Fruit fly (Drosophila melanogaster) whole organism, embryonic: ENCODE measurements around the gene Spn28Db.
A peak's percentile ranks its signal among the peaks of the same experiment; 100 is the strongest.

Experiments
- Adf1 ChIP-seq: fragments of 200-800 bp; sonication (Bioruptor generic); IDR thresholded peaks from 2 replicates; pipeline ENCODE4 v1.3.6; 2022; ENCODE audit warnings: missing biosample characterization, missing genetic modification characterization
- CG10654 ChIP-seq: fragments of 200-800 bp; sonication (Bioruptor generic); optimal IDR thresholded peaks from 2 replicates; lab custom pipeline; 2016; ENCODE audit warnings: missing biosample characterization, missing genetic modification characterization
- CG11456 ChIP-seq: fragments of 200-800 bp; sonication (Bioruptor generic); IDR thresholded peaks from 3 replicates; pipeline ENCODE4 v1.3.6; 2022; ENCODE audit warnings: missing biosample characterization, missing genetic modification characterization
- CG11504 ChIP-seq: fragments of 200-800 bp; sonication (Bioruptor generic); optimal IDR thresholded peaks from 3 replicates; lab custom pipeline; 2019; ENCODE audit warnings: missing biosample characterization, mild to moderate bottlenecking, missing genetic modification characterization, moderate library complexity
- CG1529 ChIP-seq: fragments of 200-800 bp; sonication (Bioruptor generic); optimal IDR thresholded peaks from 3 replicates; lab custom pipeline; 2018; ENCODE audit warnings: missing biosample characterization, missing genetic modification characterization
- CG15514 ChIP-seq: fragments of 200-800 bp; sonication (Bioruptor generic); optimal IDR thresholded peaks from 3 replicates; lab custom pipeline; 2017; ENCODE audit warnings: missing biosample characterization, missing genetic modification characterization, mild to moderate bottlenecking, moderate library complexity, missing genetic modification reagents
- CG16815 ChIP-seq: fragments of 200-800 bp; sonication (Bioruptor generic); optimal IDR thresholded peaks from 3 replicates; lab custom pipeline; 2017; ENCODE audit warnings: missing biosample characterization, mild to moderate bottlenecking, missing genetic modification characterization
- CG16863 ChIP-seq: fragments of 200-800 bp; sonication (Bioruptor generic); optimal IDR thresholded peaks from 3 replicates; lab custom pipeline; 2016; ENCODE audit warnings: missing biosample characterization, missing genetic modification characterization
- CG17385 ChIP-seq: fragments of 200-800 bp; sonication (Bioruptor generic); optimal IDR thresholded peaks from 3 replicates; lab custom pipeline; 2018; ENCODE audit warnings: missing biosample characterization, mild to moderate bottlenecking, missing genetic modification characterization
- CG17829 ChIP-seq: fragments of 200-800 bp; optimal IDR thresholded peaks from 2 replicates; lab custom pipeline; 2019; ENCODE audit warnings: missing biosample characterization, mild to moderate bottlenecking, missing genetic modification characterization, moderate library complexity
- CG18764 ChIP-seq: fragments of 200-800 bp; sonication (Bioruptor generic); optimal IDR thresholded peaks from 3 replicates; lab custom pipeline; 2016; ENCODE audit warnings: missing biosample characterization, missing genetic modification characterization
- CG30020 ChIP-seq: fragments of 200-800 bp; optimal IDR thresholded peaks from 2 replicates; lab custom pipeline; 2019; ENCODE audit warnings: missing biosample characterization, mild to moderate bottlenecking, missing genetic modification characterization, moderate library complexity
- CG30431 ChIP-seq: fragments of 200-800 bp; sonication (Bioruptor generic); optimal IDR thresholded peaks from 2 replicates; lab custom pipeline; 2017; ENCODE audit warnings: missing biosample characterization, missing genetic modification characterization
- CG3163 ChIP-seq: fragments of 200-800 bp; sonication (Bioruptor generic); optimal IDR thresholded peaks from 3 replicates; lab custom pipeline; 2016; ENCODE audit warnings: missing biosample characterization, missing genetic modification characterization
- CG4854 ChIP-seq: fragments of 200-800 bp; sonication (Bioruptor generic); optimal IDR thresholded peaks from 2 replicates; lab custom pipeline; 2016; ENCODE audit warnings: missing biosample characterization, missing genetic modification characterization, inconsistent platforms
- CG7556 ChIP-seq: fragments of 200-800 bp; sonication (Bioruptor generic); optimal IDR thresholded peaks from 2 replicates; lab custom pipeline; 2017; ENCODE audit warnings: missing biosample characterization, mild to moderate bottlenecking, missing genetic modification characterization
- CG8478 ChIP-seq: fragments of >200 bp; optimal IDR thresholded peaks from 2 replicates; lab custom pipeline; 2018
- CG8765 ChIP-seq: fragments of 200-800 bp; sonication (Bioruptor generic); IDR thresholded peaks from 2 replicates; pipeline ENCODE4 v1.3.6; 2022; ENCODE audit warnings: missing biosample characterization, missing genetic modification characterization
- CG9797 ChIP-seq: fragments of 200-800 bp; sonication (Bioruptor generic); optimal IDR thresholded peaks from 3 replicates; lab custom pipeline; 2018; ENCODE audit warnings: missing biosample characterization, mild to moderate bottlenecking, missing genetic modification characterization
- D ChIP-seq, 2 experiments: fragments of 200-800 bp in 1 of 2; fragments of >200 bp in 1 of 2; sonication (Bioruptor generic) in 1 of 2; optimal IDR thresholded peaks; 2 replicates in 1 of 2; 3 replicates in 1 of 2; lab custom pipeline; 2017; ENCODE audit warnings: mild to moderate bottlenecking in 1 of 2, missing biosample characterization in 1 of 2, missing genetic modification characterization in 1 of 2, missing genetic modification reagents in 1 of 2
- Dek ChIP-seq: fragments of 200-800 bp; sonication (Bioruptor generic); optimal IDR thresholded peaks from 3 replicates; lab custom pipeline; 2019; ENCODE audit warnings: missing biosample characterization, mild to moderate bottlenecking, missing genetic modification characterization, moderate library complexity
- Dp ChIP-seq: fragments of 200-800 bp; sonication (Bioruptor generic); optimal IDR thresholded peaks from 2 replicates; lab custom pipeline; 2018; ENCODE audit warnings: missing biosample characterization, mild to moderate bottlenecking, missing genetic modification characterization, moderate library complexity
- Nf-YB ChIP-seq: fragments of 200-800 bp; sonication (Bioruptor generic); optimal IDR thresholded peaks from 3 replicates; lab custom pipeline; 2019; ENCODE audit warnings: missing biosample characterization, mild to moderate bottlenecking, missing genetic modification characterization, moderate library complexity
- Poxn ChIP-seq: fragments of 200-800 bp; sonication (Bioruptor generic); IDR thresholded peaks from 2 replicates; pipeline ENCODE4 v1.3.6; 2022; ENCODE audit warnings: missing biosample characterization, missing genetic modification characterization
- Taf1 ChIP-seq: fragments of 200-800 bp; sonication (Bioruptor generic); IDR thresholded peaks from 2 replicates; pipeline ENCODE4 v1.3.6; 2022; ENCODE audit warnings: missing biosample characterization, missing genetic modification characterization
- ab ChIP-seq: fragments of 200-800 bp; sonication (Bioruptor generic); optimal IDR thresholded peaks from 2 replicates; lab custom pipeline; 2016; ENCODE audit warnings: missing biosample characterization, missing genetic modification characterization
- abd-A ChIP-seq: fragments of 200-800 bp; sonication (Bioruptor generic); optimal IDR thresholded peaks from 3 replicates; lab custom pipeline; 2019; ENCODE audit warnings: missing biosample characterization, mild to moderate bottlenecking, missing genetic modification characterization, moderate library complexity
- ac ChIP-seq: fragments of 200-800 bp; sonication (Bioruptor generic); optimal IDR thresholded peaks from 3 replicates; lab custom pipeline; 2017; ENCODE audit warnings: missing biosample characterization, mild to moderate bottlenecking, missing genetic modification characterization
- ato ChIP-seq: fragments of 200-800 bp; sonication (Bioruptor generic); IDR thresholded peaks from 2 replicates; pipeline ENCODE4 v1.3.6; 2022; ENCODE audit warnings: missing biosample characterization, missing genetic modification characterization; ENCODE audit not compliant: partially characterized antibody
- bbx ChIP-seq: fragments of 200-800 bp; sonication (Bioruptor generic); IDR thresholded peaks from 2 replicates; pipeline ENCODE4 v1.3.6; 2022; ENCODE audit warnings: missing biosample characterization, missing genetic modification characterization; ENCODE audit not compliant: partially characterized antibody
- cad ChIP-seq: fragments of >200 bp; optimal IDR thresholded peaks from 2 replicates; lab custom pipeline; 2017; ENCODE audit warnings: missing biosample characterization, missing genetic modification characterization
- croc ChIP-seq: fragments of 200-800 bp; sonication (Bioruptor generic); conservative IDR thresholded peaks from 3 replicates; pipeline ENCODE4 v1.3.6; 2022; ENCODE audit warnings: missing biosample characterization, missing genetic modification characterization
- danr ChIP-seq: fragments of 200-800 bp; sonication (Bioruptor generic); IDR thresholded peaks from 2 replicates; pipeline ENCODE4 v1.3.6; 2022; ENCODE audit warnings: missing biosample characterization, missing genetic modification characterization
- ems ChIP-seq: fragments of 200-800 bp; sonication (Bioruptor generic); optimal IDR thresholded peaks from 3 replicates; lab custom pipeline; 2016; ENCODE audit warnings: missing biosample characterization, missing genetic modification characterization
- jumu ChIP-seq: fragments of 200-800 bp; sonication (Bioruptor generic); optimal IDR thresholded peaks from 3 replicates; lab custom pipeline; 2016; ENCODE audit warnings: missing biosample characterization, missing genetic modification characterization
- kni ChIP-seq: fragments of 200-800 bp; sonication (Bioruptor generic); optimal IDR thresholded peaks from 3 replicates; lab custom pipeline; 2017; ENCODE audit warnings: mild to moderate bottlenecking, missing biosample characterization, missing genetic modification reagents, missing genetic modification characterization
- mld ChIP-seq: fragments of 200-800 bp; sonication (Bioruptor generic); IDR thresholded peaks from 3 replicates; pipeline ENCODE4 v1.3.6; 2022; ENCODE audit warnings: missing biosample characterization, missing genetic modification characterization; ENCODE audit not compliant: partially characterized antibody
- nau ChIP-seq: fragments of 200-800 bp; sonication (Bioruptor generic); optimal IDR thresholded peaks from 3 replicates; lab custom pipeline; 2017; ENCODE audit warnings: missing biosample characterization, mild to moderate bottlenecking, missing genetic modification characterization, missing genetic modification reagents
- nmo ChIP-seq: fragments of 200-800 bp; sonication (Bioruptor generic); optimal IDR thresholded peaks from 2 replicates; lab custom pipeline; 2018; ENCODE audit warnings: missing biosample characterization, mild to moderate bottlenecking, missing genetic modification characterization, moderate library complexity
- pita ChIP-seq: fragments of 200-800 bp; sonication (Bioruptor generic); optimal IDR thresholded peaks from 2 replicates; lab custom pipeline; 2017; ENCODE audit warnings: missing biosample characterization, mild to moderate bottlenecking, missing genetic modification characterization
- row ChIP-seq: fragments of 200-800 bp; sonication (Bioruptor generic); IDR thresholded peaks from 3 replicates; pipeline ENCODE4 v1.3.6; 2022; ENCODE audit warnings: missing biosample characterization, missing genetic modification characterization
- sc ChIP-seq, 3 experiments: fragments of >200 bp in 2 of 3; fragments of 200-800 bp in 1 of 3; sonication (Bioruptor generic) in 1 of 3; optimal IDR thresholded peaks; 2 replicates in 2 of 3; 3 replicates in 1 of 3; lab custom pipeline; 2017; ENCODE audit warnings: mild to moderate bottlenecking in 1 of 3, missing biosample characterization in 1 of 3, missing genetic modification characterization in 1 of 3, missing genetic modification reagents in 1 of 3
- seq ChIP-seq: fragments of 200-800 bp; sonication (Bioruptor generic); IDR thresholded peaks from 2 replicates; pipeline ENCODE4 v1.3.6; 2022; ENCODE audit warnings: missing biosample characterization, missing genetic modification characterization
- slbo ChIP-seq: fragments of 200-800 bp; sonication (Bioruptor generic); IDR thresholded peaks from 2 replicates; pipeline ENCODE4 v1.3.6; 2022; ENCODE audit warnings: missing biosample characterization, missing genetic modification characterization
- so ChIP-seq: fragments of 200-800 bp; sonication (Bioruptor generic); IDR thresholded peaks from 3 replicates; pipeline ENCODE4 v1.3.6; 2022; ENCODE audit warnings: missing biosample characterization, missing genetic modification characterization
- tio ChIP-seq: fragments of 200-800 bp; sonication (Bioruptor generic); optimal IDR thresholded peaks from 2 replicates; lab custom pipeline; 2017; ENCODE audit warnings: missing biosample characterization, missing genetic modification characterization, inconsistent platforms
- unc-4 ChIP-seq: fragments of 200-800 bp; sonication (Bioruptor generic); IDR thresholded peaks from 2 replicates; pipeline ENCODE4 v1.3.6; 2022; ENCODE audit warnings: missing biosample characterization, missing genetic modification characterization; ENCODE audit not compliant: partially characterized antibody
- unpg ChIP-seq: fragments of 200-800 bp; sonication (Bioruptor generic); optimal IDR thresholded peaks from 3 replicates; lab custom pipeline; 2018; ENCODE audit warnings: missing biosample characterization, mild to moderate bottlenecking, missing genetic modification characterization, moderate library complexity
- usp ChIP-seq: fragments of >200 bp; optimal IDR thresholded peaks from 2 replicates; lab custom pipeline; 2017; ENCODE audit warnings: missing biosample characterization, missing genetic modification characterization
- zfh1 ChIP-seq: fragments of 200-800 bp; sonication (Bioruptor generic); IDR thresholded peaks from 3 replicates; pipeline ENCODE4 v1.3.6; 2022; ENCODE audit warnings: missing biosample characterization, missing genetic modification characterization

Gene Spn28Db

dm6 chr2L:7925389-7925788, 34.9 kb upstream of the Spn28Db start (continued):
- TF ChIP-seq bbx (GFP tag; lab: Robert Waterston, UW) (no peak), ab (GFP tag; lab: Kevin White, UChicago) (peak; percentile 61), CG17385 (GFP tag; lab: Kevin White, UChicago) (peak; percentile 88), danr (GFP tag; lab: Robert Waterston, UW) (peak; percentile 77), CG16815 (GFP tag; lab: Kevin White, UChicago) (peak; percentile 53), CG11504 (peak; percentile 93), CG18764 (peak; percentile 76), CG1529 (GFP tag; lab: Kevin White, UChicago) (peak; percentile 85), jumu (peak; percentile 91), row (peak; percentile 92), CG3163 (GFP tag; lab: Kevin White, UChicago) (peak; percentile 73), mld (GFP tag; lab: Robert Waterston, UW) (no peak), tio (GFP tag; lab: Kevin White, UChicago) (peak; percentile 72), zfh1 (GFP tag; lab: Robert Waterston, UW) (peak; percentile 87), CG7556 (GFP tag; lab: Kevin White, UChicago) (peak; percentile 93), seq (GFP tag; lab: Robert Waterston, UW) (peak; percentile 90), CG15514 (GFP tag; lab: Kevin White, UChicago) (peak; percentile 81), Dek (tag; lab: Kevin White, UChicago) (peak; percentile 79), Poxn (peak; percentile 18; the same call in 1 of the 2 replicates), CG8765 (GFP tag; lab: Robert Waterston, UW) (peak; percentile 70; the same call in 1 of the 2 replicates), CG30020 (tag; lab: Kevin White, UChicago) (peak; percentile 22), unc-4 (GFP tag; lab: Robert Waterston, UW) (no peak), ato (no peak), Dp (GFP tag; lab: Kevin White, UChicago) (no peak), pita (no peak), ems (GFP tag; lab: Kevin White, UChicago) (peak; percentile 89), Nf-YB (GFP tag; lab: Kevin White, UChicago) (peak; percentile 64), CG4854 (peak; percentile 67), sc (optimal IDR thresholded peaks at IDR 0.05; lab: Kevin White, UChicago) (no peak), sc (GFP tag; optimal IDR thresholded peaks at IDR 0.05; lab: Kevin White, UChicago) (peak; percentile 70), CG9797 (GFP tag; lab: Kevin White, UChicago) (no peak), CG16863 (GFP tag; lab: Kevin White, UChicago) (peak; percentile 86), abd-A (peak; percentile 88), CG8478 (lab: Kevin White, UChicago) (no peak), D (optimal IDR thresholded peaks at IDR 0.05; lab: Kevin White, UChicago) (no peak), D (GFP tag; optimal IDR thresholded peaks at IDR 0.05; lab: Kevin White, UChicago) (peak; percentile 88), CG30431 (GFP tag; lab: Kevin White, UChicago) (peak; percentile 62), nau (GFP tag; lab: Kevin White, UChicago) (peak; percentile 83), so (GFP tag; lab: Robert Waterston, UW) (peak; percentile 92), nmo (GFP tag; lab: Kevin White, UChicago) (peak; percentile 90), CG17829 (tag; lab: Kevin White, UChicago) (peak; percentile 83), slbo (GFP tag; lab: Robert Waterston, UW) (peak; percentile 88), kni (GFP tag; lab: Kevin White, UChicago) (peak; percentile 33), cad (GFP tag; lab: Kevin White, UChicago) (no peak), ac (GFP tag; lab: Kevin White, UChicago) (no peak), usp (GFP tag; lab: Kevin White, UChicago) (no peak), CG11456 (GFP tag; lab: Robert Waterston, UW) (peak; percentile 78), croc (GFP tag; lab: Robert Waterston, UW) (peak; percentile 87), unpg (GFP tag; lab: Kevin White, UChicago) (peak; percentile 92), CG10654 (peak; percentile 84), Taf1 (GFP tag; lab: Robert Waterston, UW) (peak; percentile 70), Adf1 (GFP tag; lab: Robert Waterston, UW) (peak; percentile 58)
